Worm (Caenorhabditis elegans) whole organism, late embryonic: ENCODE data around the gene col-19.

Source experiments
- C38D4.7 ChIP-seq: fragments of 200-800 bp; sonication (Bioruptor generic); optimal IDR thresholded peaks from 2 replicates; lab custom pipeline; 2018; ENCODE audit warnings: mild to moderate bottlenecking, missing genetic modification characterization, moderate library complexity, missing compliant biosample characterization
- K02D7.2 ChIP-seq: sonication (generic microtip); optimal IDR thresholded peaks from 2 replicates; lab custom pipeline; 2017; ENCODE audit warnings: mild to moderate bottlenecking, missing genetic modification characterization, missing compliant biosample characterization
- ama-1 ChIP-seq: fragments of 150-350 bp; optimal IDR thresholded peaks from 2 replicates; lab custom pipeline; 2014
- ceh-18 ChIP-seq: sonication (generic microtip); optimal IDR thresholded peaks from 2 replicates; lab custom pipeline; 2016; ENCODE audit warnings: missing genetic modification characterization, missing compliant biosample characterization
- ceh-2 ChIP-seq: sonication (generic microtip); optimal IDR thresholded peaks from 2 replicates; lab custom pipeline; 2016; ENCODE audit warnings: missing genotype, missing genetic modification characterization, missing compliant biosample characterization
- ceh-22 ChIP-seq: sonication (generic microtip); optimal IDR thresholded peaks from 2 replicates; lab custom pipeline; 2017; ENCODE audit warnings: missing biosample characterization, missing genetic modification characterization
- ceh-31 ChIP-seq: sonication (generic microtip); optimal IDR thresholded peaks from 2 replicates; lab custom pipeline; 2016; ENCODE audit warnings: missing genetic modification characterization, missing compliant biosample characterization
- ceh-34 ChIP-seq: sonication (generic microtip); optimal IDR thresholded peaks from 2 replicates; lab custom pipeline; 2016; ENCODE audit warnings: mild to moderate bottlenecking, missing genetic modification characterization, missing compliant biosample characterization
- ceh-6 ChIP-seq: fragments of 200-800 bp; sonication (Bioruptor generic); optimal IDR thresholded peaks from 2 replicates; lab custom pipeline; 2018; ENCODE audit warnings: mild to moderate bottlenecking, missing genetic modification characterization, missing compliant biosample characterization
- ceh-9 ChIP-seq: sonication (generic microtip); optimal IDR thresholded peaks from 2 replicates; lab custom pipeline; 2016; ENCODE audit warnings: mild to moderate bottlenecking, missing genetic modification characterization, inconsistent platforms, missing compliant biosample characterization
- che-1 ChIP-seq: sonication (generic microtip); optimal IDR thresholded peaks from 2 replicates; lab custom pipeline; 2016; ENCODE audit warnings: mild to moderate bottlenecking, missing genetic modification characterization, missing compliant biosample characterization
- dmd-4 ChIP-seq: sonication (generic microtip); optimal IDR thresholded peaks from 2 replicates; lab custom pipeline; 2016; ENCODE audit warnings: borderline replicate concordance, missing genetic modification characterization, missing compliant biosample characterization
- elt-2 ChIP-seq: sonication (generic microtip); optimal IDR thresholded peaks from 2 replicates; lab custom pipeline; 2016; ENCODE audit warnings: missing genetic modification reagents, missing genetic modification characterization, missing compliant biosample characterization
- ets-4 ChIP-seq: sonication (generic microtip); optimal IDR thresholded peaks from 2 replicates; lab custom pipeline; 2016; ENCODE audit warnings: missing genetic modification characterization, missing compliant biosample characterization
- fax-1 ChIP-seq: sonication (generic microtip); optimal IDR thresholded peaks from 2 replicates; lab custom pipeline; 2016; ENCODE audit warnings: missing genotype, missing genetic modification characterization, missing compliant biosample characterization
- fkh-10 ChIP-seq: fragments of 150-350 bp; optimal IDR thresholded peaks from 2 replicates; lab custom pipeline; 2014; ENCODE audit warnings: missing biosample characterization, missing genetic modification reagents, missing genetic modification characterization
- fkh-6 ChIP-seq: sonication (generic microtip); optimal IDR thresholded peaks from 2 replicates; lab custom pipeline; 2016; ENCODE audit warnings: missing genetic modification characterization, missing compliant biosample characterization
- hlh-15 ChIP-seq: sonication (generic microtip); optimal IDR thresholded peaks from 2 replicates; lab custom pipeline; 2016; ENCODE audit warnings: missing genetic modification characterization, missing compliant biosample characterization
- hlh-8 ChIP-seq: sonication (generic microtip); optimal IDR thresholded peaks from 2 replicates; lab custom pipeline; 2016; ENCODE audit warnings: missing genotype, missing genetic modification characterization, missing compliant biosample characterization
- lim-6 ChIP-seq: sonication (generic microtip); optimal IDR thresholded peaks from 2 replicates; lab custom pipeline; 2016; ENCODE audit warnings: missing genetic modification characterization, missing compliant biosample characterization
- madf-2 ChIP-seq: sonication (generic microtip); optimal IDR thresholded peaks from 2 replicates; lab custom pipeline; 2017; ENCODE audit warnings: missing genetic modification characterization, missing compliant biosample characterization
- nfya-1 ChIP-seq: sonication (generic microtip); optimal IDR thresholded peaks from 2 replicates; lab custom pipeline; 2017; ENCODE audit warnings: missing genetic modification characterization, mild to moderate bottlenecking, missing compliant biosample characterization, antibody characterized with exemption, moderate library complexity
- pat-9 ChIP-seq: fragments of 200-800 bp; sonication (Bioruptor generic); optimal IDR thresholded peaks from 2 replicates; lab custom pipeline; 2018; ENCODE audit warnings: mild to moderate bottlenecking, missing genetic modification characterization, moderate library complexity, missing compliant biosample characterization
- pha-2 ChIP-seq: sonication (generic microtip); optimal IDR thresholded peaks from 2 replicates; lab custom pipeline; 2017; ENCODE audit warnings: mild to moderate bottlenecking, missing genetic modification characterization, missing compliant biosample characterization
- pqm-1 ChIP-seq: sonication (generic microtip); optimal IDR thresholded peaks from 2 replicates; lab custom pipeline; 2016; ENCODE audit warnings: missing genetic modification characterization, missing compliant biosample characterization
- rnt-1 ChIP-seq: sonication (generic microtip); optimal IDR thresholded peaks from 2 replicates; lab custom pipeline; 2016; ENCODE audit warnings: missing genetic modification characterization, missing compliant biosample characterization
- sdc-2 ChIP-seq: sonication (generic microtip); optimal IDR thresholded peaks from 2 replicates; lab custom pipeline; 2016; ENCODE audit warnings: missing genotype, missing genetic modification characterization, missing compliant biosample characterization
- sox-2 ChIP-seq: fragments of 200-800 bp; sonication (Bioruptor generic); IDR thresholded peaks from 2 replicates; pipeline ENCODE4 v1.3.6; 2022; ENCODE audit warnings: missing genetic modification reagents, missing genetic modification characterization, missing compliant biosample characterization
- unc-42 ChIP-seq: sonication (generic microtip); optimal IDR thresholded peaks from 2 replicates; lab custom pipeline; 2016; ENCODE audit warnings: missing genotype, missing genetic modification characterization, missing compliant biosample characterization
- unc-55 ChIP-seq: sonication (generic microtip); optimal IDR thresholded peaks from 2 replicates; lab custom pipeline; 2017; ENCODE audit warnings: missing biosample characterization, missing genetic modification reagents, missing genetic modification characterization
- ztf-16 ChIP-seq: sonication (generic microtip); optimal IDR thresholded peaks from 2 replicates; lab custom pipeline; 2017; ENCODE audit warnings: missing genetic modification characterization, missing compliant biosample characterization

col-19 gene

DNA sequence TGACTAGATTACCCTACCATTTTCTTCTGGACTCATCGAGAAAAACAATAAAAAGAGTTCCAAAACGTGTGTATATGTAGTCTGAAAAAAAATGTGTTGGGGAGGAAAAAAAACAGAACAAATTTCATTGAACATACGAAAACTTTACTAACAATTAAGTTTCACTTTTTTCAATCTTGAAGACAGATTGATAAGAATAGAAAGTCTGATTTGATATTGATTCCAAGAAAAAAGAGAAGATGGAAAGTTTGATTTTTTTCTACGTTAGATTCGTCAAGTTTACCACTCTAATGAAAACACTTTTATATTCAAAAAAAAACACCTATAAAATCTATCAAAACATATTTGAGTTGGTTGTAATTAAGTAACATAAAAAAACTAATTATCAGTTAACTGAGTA, 31.0 kb upstream of the col-19 start, which contains the start of gene R04A9.9:
Gene R04A9.9, minus strand, starts transcription at position 101 of the 400 bp plus-strand sequence.
- TF ChIP-seq fkh-10 (GFP tag; lab: Kevin White, UChicago) (no peak), madf-2 (tag; lab: Kevin White, UChicago) (no peak), hlh-8 (tag; lab: Kevin White, UChicago) (no peak), fkh-6 (tag; lab: Kevin White, UChicago) (no peak), ama-1 (no peak), ceh-34 (tag; lab: Kevin White, UChicago) (no peak), ztf-16 (tag; lab: Kevin White, UChicago) (no peak)
- TF ChIP-seq, all 69 proteins: peak for 0

DNA sequence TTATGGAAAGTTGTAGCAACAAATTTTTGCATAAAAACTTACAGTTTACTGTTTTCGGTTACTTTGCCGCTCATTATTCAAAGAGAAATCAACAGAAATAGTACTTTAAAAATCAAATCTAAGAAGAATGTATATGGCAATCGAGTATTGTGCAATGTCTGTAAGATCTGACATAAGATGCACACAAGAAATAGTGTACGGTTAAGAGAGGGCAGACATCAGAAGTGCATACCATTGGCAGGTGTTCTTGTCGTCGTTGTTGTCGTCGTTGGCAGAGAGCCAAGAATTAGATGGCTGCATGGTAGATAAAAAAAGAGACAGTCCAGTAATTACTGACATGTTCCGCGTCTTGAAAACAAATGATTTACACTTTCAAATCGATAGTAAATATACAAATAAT, 26.8 kb upstream of the col-19 start, which contains the start of gene R04A9.7:
Gene R04A9.7, minus strand, starts transcription at position 184 of the 400 bp plus-strand sequence.
- TF ChIP-seq che-1 (tag; lab: Kevin White, UChicago): no peak

DNA sequence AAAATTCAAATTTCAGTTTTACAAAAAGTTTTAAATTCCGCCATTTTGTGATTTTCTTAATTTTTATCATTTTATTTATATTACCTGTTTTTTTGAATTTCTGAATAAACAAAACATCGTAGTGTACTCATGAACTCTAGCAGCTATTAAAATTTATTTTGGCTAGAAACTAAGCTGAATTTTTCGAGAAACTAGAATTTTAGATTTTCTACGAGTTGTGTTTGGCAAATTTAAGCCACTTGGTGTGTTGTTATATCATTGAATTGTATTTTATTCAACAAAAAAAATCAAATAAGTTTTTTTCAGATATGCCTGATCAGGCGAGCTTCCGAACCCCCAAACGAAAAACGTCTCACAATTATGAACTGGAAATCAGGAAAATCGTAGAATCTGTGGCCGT, 24.2 kb upstream of the col-19 start, which contains the start of gene R04A9.6:
Gene R04A9.6, plus strand, starts transcription at position 301 of the 400 bp plus-strand sequence.
- no peak for TF ChIP-seq elt-2 (tag; lab: Kevin White, UChicago)
- TF ChIP-seq ceh-9: no peak
- TF ChIP-seq ceh-2: no peak
- TF ChIP-seq lim-6 (tag; lab: Kevin White, UChicago): no peak
- no peak for TF ChIP-seq pha-2
- TF ChIP-seq sox-2 (GFP tag; lab: Robert Waterston, UW): no peak
- TF ChIP-seq fax-1 (tag; lab: Kevin White, UChicago): no peak

DNA sequence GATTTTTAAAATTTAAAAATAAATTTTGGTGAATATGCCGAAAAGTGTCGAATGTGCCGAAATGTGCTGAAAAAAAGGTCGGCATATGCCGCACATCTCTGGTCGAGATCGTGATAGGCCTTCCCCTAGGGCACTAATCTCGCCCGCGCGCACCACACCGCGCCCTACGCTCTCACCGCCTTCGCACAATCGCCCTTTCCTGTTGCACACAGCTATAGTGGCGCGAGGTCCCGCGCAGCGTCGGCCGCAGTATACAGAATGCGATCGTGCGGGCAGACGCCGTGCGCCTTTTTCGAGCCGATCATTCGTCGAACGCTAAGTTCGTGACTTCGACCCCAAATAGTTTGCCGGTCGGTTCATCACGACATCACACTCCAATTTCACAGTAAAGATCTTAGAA, 22.0 kb upstream of the col-19 start:
- no peak for TF ChIP-seq unc-42
- no peak for TF ChIP-seq pat-9 (tag; lab: Kevin White, UChicago)
- TF ChIP-seq ceh-6 (GFP tag; lab: Kevin White, UChicago): no peak
- TF ChIP-seq ceh-9: no peak
- TF ChIP-seq elt-2 (tag; lab: Kevin White, UChicago): no peak
- no peak for TF ChIP-seq rnt-1 (tag; lab: Kevin White, UChicago)

DNA sequence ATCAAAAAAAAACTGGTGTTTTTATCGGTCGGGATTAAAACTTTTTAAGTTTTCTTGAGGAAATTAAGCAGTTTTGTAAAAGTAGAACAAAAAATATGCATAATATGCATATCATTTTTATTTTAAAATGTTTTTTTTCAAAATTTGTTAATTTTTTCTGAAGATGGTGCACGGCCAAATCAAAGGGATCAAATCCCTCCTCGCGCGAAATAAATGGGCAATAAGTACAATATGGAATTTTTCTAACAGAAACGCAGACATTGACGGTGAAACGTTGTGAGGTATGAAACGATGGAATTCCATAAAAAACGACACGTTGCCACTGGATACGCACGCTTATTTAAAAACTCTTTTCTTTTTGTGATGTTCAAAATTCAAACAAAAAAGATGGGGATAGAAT, 18.6 kb upstream of the col-19 start:
- TF ChIP-seq sox-2 (GFP tag; lab: Robert Waterston, UW) (no peak), sdc-2 (tag; lab: Kevin White, UChicago) (peak; percentile 91)
- TF ChIP-seq, all 69 proteins: peak for 1

DNA sequence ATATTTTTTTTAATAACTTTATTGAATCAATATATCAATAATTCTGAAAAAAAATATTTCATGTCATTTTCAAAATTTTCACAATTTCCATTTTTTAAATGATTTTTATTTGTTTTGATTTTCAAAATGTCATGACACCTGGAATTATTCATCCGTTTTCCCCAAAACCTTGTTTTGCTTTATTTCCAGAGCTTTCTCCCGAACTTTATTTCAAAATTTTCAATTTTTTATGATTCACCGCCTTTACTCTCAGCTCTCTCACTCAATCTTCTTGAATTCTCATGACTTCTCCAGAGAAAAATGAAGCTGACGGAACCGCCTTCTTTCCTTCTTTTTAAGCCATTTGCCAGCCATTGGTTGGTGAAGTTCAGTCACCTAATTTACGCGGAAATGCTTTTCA, 16.9 kb upstream of the col-19 start, which contains the start of gene R04A9.1:
Gene R04A9.1, plus strand, starts transcription at position 301 of the 400 bp plus-strand sequence.
- TF ChIP-seq sdc-2 (tag; lab: Kevin White, UChicago) (no peak), pqm-1 (tag; lab: Kevin White, UChicago) (no peak), ceh-31 (tag; lab: Kevin White, UChicago) (no peak), ceh-22 (tag; lab: Kevin White, UChicago) (no peak), C38D4.7 (GFP tag; lab: Kevin White, UChicago) (no peak), elt-2 (tag; lab: Kevin White, UChicago) (no peak), K02D7.2 (tag; lab: Kevin White, UChicago) (no peak), dmd-4 (tag; lab: Kevin White, UChicago) (no peak), nfya-1 (tag; lab: Kevin White, UChicago) (no peak), ets-4 (tag; lab: Kevin White, UChicago) (no peak), ceh-18 (tag; lab: Kevin White, UChicago) (no peak), hlh-15 (tag; lab: Kevin White, UChicago) (no peak), unc-55 (GFP tag; lab: Kevin White, UChicago) (no peak), unc-42 (no peak), pha-2 (no peak)
